Worm (Caenorhabditis elegans) whole organism, L2 larva: Measurements from ENCODE around the gene K11C4.1.

Experiments used
- fos-1 ChIP-seq: fragments of 150-350 bp; optimal IDR thresholded peaks from 2 replicates; lab custom pipeline; 2014; ENCODE audit warnings: missing biosample characterization, missing genetic modification characterization
- lsy-2 ChIP-seq, 2 experiments: fragments of 150-350 bp in 1 of 2; sonication (generic microtip) in 1 of 2; optimal IDR thresholded peaks; 2 replicates each; lab custom pipeline; 2014 to 2017; ENCODE audit warnings: missing biosample characterization in 2 of 2, missing genetic modification characterization in 2 of 2
- nhr-237 ChIP-seq: fragments of 150-350 bp; optimal IDR thresholded peaks from 2 replicates; lab custom pipeline; 2014; ENCODE audit warnings: missing biosample characterization, missing genetic modification characterization
- snpc-4 ChIP-seq: fragments of 150-350 bp; optimal IDR thresholded peaks from 2 replicates; lab custom pipeline; 2014; ENCODE audit warnings: missing biosample characterization, missing genetic modification characterization
- unc-62 ChIP-seq: fragments of 150-350 bp; optimal IDR thresholded peaks from 2 replicates; lab custom pipeline; 2014; ENCODE audit warnings: missing biosample characterization, missing genetic modification reagents, missing genetic modification characterization
- ztf-4 ChIP-seq: fragments of 150-350 bp; optimal IDR thresholded peaks from 2 replicates; lab custom pipeline; 2014; ENCODE audit warnings: missing biosample characterization, missing genetic modification characterization

- TF ChIP-seq ztf-4 (tag; lab: Kevin White, UChicago) (no peak), snpc-4 (tag; lab: Kevin White, UChicago) (no peak), nhr-237 (tag; lab: Kevin White, UChicago) (no peak), lsy-2 (tag; optimal IDR thresholded peaks at IDR 0.05; lab: Kevin White, UChicago) (no peak), unc-62 (GFP tag; lab: Kevin White, UChicago) (no peak), fos-1 (tag; lab: Kevin White, UChicago) (no peak)
These were observed 3.4 kb downstream of the K11C4.1 start, which contains the start of gene odc-1 for ce11 chrV:6900173-6900638.
